Worm (Caenorhabditis elegans) whole organism, dauer: ENCODE measurements around the gene nhr-35.

Experiments
- unc-62 ChIP-seq: sonication (generic microtip); optimal IDR thresholded peaks from 2 replicates; lab custom pipeline; 2017; ENCODE audit warnings: missing biosample characterization, missing genetic modification reagents, missing genetic modification characterization

nhr-35 gene

ce11 chrX:4553491-4553890 lies 21.0 kb downstream of the nhr-35 start:
- TF ChIP-seq unc-62 (GFP tag; lab: Kevin White, UChicago), result no peak

DNA sequence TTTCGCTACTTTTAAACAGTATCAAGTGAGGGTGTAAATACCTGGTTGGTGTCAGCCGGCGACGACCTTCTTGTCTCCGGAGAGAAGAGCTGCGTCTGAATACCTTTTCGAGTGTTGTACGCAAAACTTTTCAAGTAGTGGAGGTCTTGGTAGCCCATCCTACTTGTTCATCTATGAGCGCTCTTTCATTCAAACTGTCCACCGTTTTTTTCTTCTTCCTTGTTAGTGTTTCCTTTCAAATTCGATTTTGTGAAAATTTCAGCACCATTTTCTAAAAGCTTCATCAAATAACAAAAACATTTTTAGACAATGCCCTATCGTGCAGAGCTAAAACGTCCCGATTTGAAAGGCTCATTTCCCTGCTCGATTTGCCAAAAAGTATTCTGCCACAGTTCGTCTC lies 21.9 kb downstream of the nhr-35 start, which contains the start of gene ham-2:
TSS of gene ham-2 (plus strand) at position 301 of the 400 bp plus-strand sequence.
- TF ChIP-seq unc-62 (GFP tag; lab: Kevin White, UChicago), result no peak

ce11 chrX:4556028-4556427 lies 23.5 kb downstream of the nhr-35 start:
- TF ChIP-seq unc-62 (GFP tag; lab: Kevin White, UChicago), result no peak

DNA sequence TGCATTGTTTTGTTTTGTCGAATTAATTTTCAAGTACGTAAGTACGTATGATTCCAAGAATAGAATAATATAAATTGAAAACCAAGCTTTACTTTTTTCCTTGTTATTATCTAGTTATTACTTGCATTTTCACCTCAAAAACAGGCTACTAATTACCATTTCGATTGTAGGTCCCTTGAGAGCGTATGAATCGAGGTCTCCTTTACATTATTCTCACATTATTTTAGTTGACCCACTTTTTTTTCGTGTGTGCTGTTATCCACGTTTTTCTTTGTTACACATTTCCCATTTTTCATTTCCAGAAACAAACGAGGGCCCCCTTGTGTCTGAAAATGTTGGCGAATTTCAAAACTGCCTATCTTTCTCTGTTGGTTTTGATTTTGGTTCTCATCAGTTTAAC lies 29.4 kb downstream of the nhr-35 start, which contains the start of gene C05E11.6:
TSS of gene C05E11.6 (plus strand) at position 301 of the 400 bp plus-strand sequence.
- no peak for TF ChIP-seq unc-62 (GFP tag; lab: Kevin White, UChicago)

ce11 chrX:4562288-4562687 lies 29.8 kb downstream of the nhr-35 start:
- TF ChIP-seq unc-62 (GFP tag; lab: Kevin White, UChicago), result no peak

DNA sequence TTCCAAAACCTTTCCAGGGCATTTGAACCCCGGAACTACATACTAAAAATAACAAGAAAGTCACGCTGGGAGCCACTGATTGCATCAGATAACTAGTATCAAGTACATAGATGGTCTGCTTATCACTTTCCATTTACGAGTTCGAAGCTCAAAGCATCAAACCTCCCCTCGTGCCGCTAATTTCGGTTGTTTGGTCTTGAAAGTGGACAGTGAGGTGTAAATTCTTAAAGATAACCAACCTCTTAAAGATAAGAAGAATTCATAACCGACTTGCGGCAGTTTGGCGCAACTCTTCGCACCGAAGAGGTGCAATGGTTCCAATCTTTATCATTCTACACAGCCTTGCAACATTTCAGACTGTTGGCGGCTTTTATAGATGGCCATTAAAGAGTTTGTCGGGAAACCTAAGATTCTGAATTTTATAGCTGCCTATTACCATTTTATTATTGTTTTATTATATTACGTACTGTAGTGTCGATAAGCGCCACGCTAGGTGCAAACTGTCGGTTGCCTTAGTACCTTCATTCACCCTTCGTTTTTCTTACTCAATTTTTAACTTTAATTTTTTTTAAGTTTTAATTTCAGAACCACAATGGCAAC lies 32.3 kb downstream of the nhr-35 start, which contains the start of gene amt-4:
TSS of gene amt-4 (plus strand) at position 586 of the 600 bp plus-strand sequence.
- TF ChIP-seq unc-62 (GFP tag; lab: Kevin White, UChicago), result no peak

DNA sequence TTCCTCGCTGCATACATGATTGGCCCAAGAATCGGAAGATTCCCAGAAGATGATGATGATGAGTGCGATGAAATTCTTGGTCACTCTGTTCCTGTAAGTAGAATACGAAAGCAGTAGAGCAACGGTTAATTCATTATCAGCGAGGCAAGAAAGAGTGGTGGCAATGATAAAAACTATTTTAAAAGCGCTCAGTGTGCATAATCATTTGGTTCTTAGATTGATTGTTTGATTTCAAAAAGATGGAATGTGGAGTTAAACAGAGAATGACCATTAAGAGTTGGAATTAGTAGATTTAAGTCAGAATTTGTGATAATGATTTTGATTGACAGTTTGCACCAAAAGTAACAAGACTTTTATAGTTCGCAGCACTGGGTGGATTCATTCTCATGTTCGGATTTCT lies 34.6 kb downstream of the nhr-35 start:
- no peak for TF ChIP-seq unc-62 (GFP tag; lab: Kevin White, UChicago)

- no peak for TF ChIP-seq unc-62 (GFP tag; lab: Kevin White, UChicago)
Measured at ce11 chrX:4569276-4569675, 36.8 kb downstream of the nhr-35 start.

- TF ChIP-seq unc-62 (GFP tag; lab: Kevin White, UChicago), result no peak
Measured at ce11 chrX:4571137-4571536, 38.6 kb downstream of the nhr-35 start, which contains the start of gene amt-1. TSS of gene amt-1 (plus strand) at chrX:4571437.

DNA sequence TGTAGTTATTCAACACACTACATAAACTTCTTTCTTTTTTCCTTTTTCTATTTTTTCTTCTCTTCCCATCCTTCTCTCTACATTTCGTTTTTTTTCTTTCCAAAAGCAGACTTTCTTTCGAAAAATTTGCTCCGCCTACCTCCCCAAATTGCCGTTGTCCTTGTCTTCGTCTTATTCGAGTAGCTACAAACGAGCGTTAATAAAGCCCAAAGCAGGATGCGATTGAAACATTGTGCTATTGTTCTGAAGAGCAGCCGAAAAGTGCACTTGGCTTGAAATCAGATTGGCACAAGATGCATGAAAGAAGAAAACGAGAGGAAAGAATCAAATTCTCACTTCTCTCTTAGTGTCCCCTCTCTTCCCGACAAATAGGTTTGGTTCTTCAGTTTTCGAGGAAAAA lies 42.4 kb downstream of the nhr-35 start:
- no peak for TF ChIP-seq unc-62 (GFP tag; lab: Kevin White, UChicago)

DNA sequence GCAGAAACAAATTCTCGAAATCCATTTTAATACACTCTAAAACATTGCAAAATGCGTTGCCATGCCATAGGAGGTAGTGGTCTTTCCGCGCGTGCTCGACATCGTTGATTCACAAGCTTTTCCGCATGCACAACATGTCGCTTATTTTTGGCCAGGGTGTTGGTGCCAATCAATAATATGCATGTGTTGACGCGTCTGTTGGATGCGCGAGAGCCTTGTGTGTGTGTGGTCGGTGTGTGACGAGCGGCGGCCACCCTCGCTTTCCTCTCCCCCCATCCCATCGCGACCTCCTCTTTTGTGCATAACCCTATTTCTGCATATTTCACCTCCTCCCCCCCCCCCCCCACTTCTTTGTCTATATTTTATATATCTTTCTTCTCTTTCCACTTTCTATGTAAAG lies 43.8 kb downstream of the nhr-35 start:
- TF ChIP-seq unc-62 (GFP tag; lab: Kevin White, UChicago), result no peak

DNA sequence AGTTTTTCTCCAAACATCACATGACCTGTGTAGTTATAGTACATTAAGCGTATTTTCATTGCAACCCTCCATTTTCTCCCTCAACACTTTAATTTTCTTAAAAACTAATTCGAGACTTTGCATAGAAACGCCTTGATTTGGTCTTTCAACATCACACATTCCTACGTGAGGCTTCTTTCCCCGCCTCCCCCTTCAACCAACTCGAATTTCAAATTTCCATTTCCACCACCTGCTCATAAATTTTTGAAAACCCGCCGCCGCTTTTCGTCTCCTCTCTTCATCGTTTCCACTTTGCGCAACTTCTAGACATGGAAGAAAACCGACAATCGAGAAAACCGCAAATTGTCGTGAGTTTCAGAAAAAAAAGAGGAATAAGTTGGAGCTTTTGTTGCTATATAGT lies 45.5 kb downstream of the nhr-35 start, which contains the start of gene C05E11.3:
TSS of gene C05E11.3 (plus strand) at position 301 of the 400 bp plus-strand sequence.
- TF ChIP-seq unc-62 (GFP tag; lab: Kevin White, UChicago), result no peak

DNA sequence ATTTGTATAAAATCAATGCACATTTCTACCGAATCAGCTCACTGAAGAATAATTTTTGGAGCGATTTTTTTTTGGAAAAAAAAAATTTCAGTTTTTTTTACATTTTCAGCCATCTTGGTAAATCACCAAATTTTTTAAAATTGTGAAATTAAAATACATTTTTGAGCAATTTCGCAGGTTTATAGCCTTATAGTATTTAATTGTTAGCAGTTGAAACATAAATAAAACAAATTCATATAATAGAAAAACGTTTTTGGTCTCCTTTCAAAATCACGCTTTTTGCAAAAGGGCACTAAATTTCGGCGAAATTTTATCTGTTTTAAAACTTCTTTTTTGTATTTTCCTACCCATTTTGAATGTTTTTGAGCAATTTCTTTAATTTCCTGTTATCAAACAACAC lies 46.1 kb downstream of the nhr-35 start:
- no peak for TF ChIP-seq unc-62 (GFP tag; lab: Kevin White, UChicago)

ce11 chrX:4585579-4585978 lies 53.1 kb downstream of the nhr-35 start, which contains the start of gene C05E11.7:
TSS of gene C05E11.7 (minus strand) at chrX:4585679.
- no peak for TF ChIP-seq unc-62 (GFP tag; lab: Kevin White, UChicago)

DNA sequence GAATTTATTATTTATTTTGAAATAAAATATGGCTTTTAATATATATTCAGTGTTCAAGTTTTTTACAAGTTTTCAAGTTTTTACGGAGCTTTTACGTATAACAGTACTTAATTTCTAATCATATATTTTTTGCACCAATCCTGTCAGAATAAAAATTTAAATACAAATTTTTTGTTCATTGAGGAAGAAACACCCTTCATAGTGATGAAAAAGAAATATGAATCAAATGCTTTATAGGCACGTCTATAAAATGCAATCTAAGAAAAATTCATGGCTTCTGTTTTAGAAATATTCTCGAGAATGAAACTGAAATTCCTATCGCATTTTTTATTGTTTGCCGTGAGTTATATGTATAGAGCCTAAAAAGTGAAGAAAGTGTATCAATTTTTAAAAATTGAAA lies 54.1 kb downstream of the nhr-35 start, which contains the start of gene C05E11.2:
TSS of gene C05E11.2 (plus strand) at position 301 of the 400 bp plus-strand sequence.
- TF ChIP-seq unc-62 (GFP tag; lab: Kevin White, UChicago), result no peak
